Worm (Caenorhabditis elegans): ENCODE data around the gene Y44A6D.3.

- no peak for TF ChIP-seq aha-1 (tag)
- no peak for TF ChIP-seq ztf-11 (tag; optimal IDR thresholded peaks at IDR 0.05)
- no peak for TF ChIP-seq Y48G9A.11 (GFP tag; IDR thresholded peaks at IDR 0.05)
- no peak for TF ChIP-seq nhr-48 (tag; optimal IDR thresholded peaks at IDR 0.05)
- TF ChIP-seq fkh-10 (GFP tag; optimal IDR thresholded peaks at IDR 0.05) = no peak
- no peak for TF ChIP-seq nhr-76 (tag; optimal IDR thresholded peaks at IDR 0.05)
- no peak for TF ChIP-seq mep-1 (tag; optimal IDR thresholded peaks at IDR 0.05)
- no peak for TF ChIP-seq rbr-2 (tag; optimal IDR thresholded peaks at IDR 0.05)
- no peak for TF ChIP-seq ceh-62 (tag; optimal IDR thresholded peaks at IDR 0.05)
- TF ChIP-seq ces-1 (GFP tag; optimal IDR thresholded peaks at IDR 0.05) = no peak
- TF ChIP-seq unc-62 (GFP tag; optimal IDR thresholded peaks at IDR 0.05 in 1 of 2) = no peak
- TF ChIP-seq unc-62 (tag; optimal IDR thresholded peaks at IDR 0.05) = no peak
- no peak for TF ChIP-seq mdl-1 (tag; optimal IDR thresholded peaks at IDR 0.05)
Observed at ce11 chrV:20749098-20749497, 43.1 kb downstream of the Y44A6D.3 start.

Data from whole organism, L4 larva.